Worm (Caenorhabditis elegans): ENCODE data around the gene set-9.

set-9 gene

ce11 chrIV:4291174-4291573, 16.5 kb upstream of the set-9 start, which contains the start of gene F15E6.4:
F15E6.4 (plus strand) TSS chrIV:4291474.
- TF ChIP-seq dmd-6 (GFP tag; IDR thresholded peaks at IDR 0.05) (no peak), F37D6.2 (tag; optimal IDR thresholded peaks at IDR 0.05) (no peak), dmd-9 (GFP tag; IDR thresholded peaks at IDR 0.05) (no peak), php-3 (GFP tag; IDR thresholded peaks at IDR 0.05) (no peak), hmg-1.1 (GFP tag; IDR thresholded peaks at IDR 0.05) (no peak), lir-3 (tag; optimal IDR thresholded peaks at IDR 0.05) (no peak), daf-12 (tag; optimal IDR thresholded peaks at IDR 0.05) (no peak), dmd-8 (GFP tag; IDR thresholded peaks at IDR 0.05) (no peak), ces-1 (GFP tag; optimal IDR thresholded peaks at IDR 0.05) (no peak), zfp-2 (tag; optimal IDR thresholded peaks at IDR 0.05) (no peak), F44E2.7 (GFP tag; IDR thresholded peaks at IDR 0.05) (no peak), nhr-77 (tag; optimal IDR thresholded peaks at IDR 0.05) (no peak), lin-29 (GFP tag; IDR thresholded peaks at IDR 0.05) (no peak), dve-1 (tag; optimal IDR thresholded peaks at IDR 0.05; ENCODE audit: insufficient read depth) (no peak), nhr-28 (tag; optimal IDR thresholded peaks at IDR 0.05) (no peak), unc-130 (GFP tag; optimal IDR thresholded peaks at IDR 0.05) (no peak), dpl-1 (GFP tag; optimal IDR thresholded peaks at IDR 0.05) (no peak), snpc-4 (tag; optimal IDR thresholded peaks at IDR 0.05) (no peak), skn-1 (tag; optimal IDR thresholded peaks at IDR 0.05) (no peak)

ce11 chrIV:4292569-4292968, 15.1 kb upstream of the set-9 start, which contains the start of gene F15E6.10:
F15E6.10 (plus strand) TSS chrIV:4292869.
- TF ChIP-seq ZK546.5 (tag; optimal IDR thresholded peaks at IDR 0.05) (no peak), jun-1 (tag; optimal IDR thresholded peaks at IDR 0.05) (no peak), T20F7.1 (GFP tag; optimal IDR thresholded peaks at IDR 0.05) (no peak), attf-4 (tag; optimal IDR thresholded peaks at IDR 0.05) (no peak), fkh-10 (GFP tag; optimal IDR thresholded peaks at IDR 0.05) (no peak), madf-9 (GFP tag; conservative IDR thresholded peaks at IDR 0.05) (no peak), lin-29 (GFP tag; IDR thresholded peaks at IDR 0.05) (no peak), nhr-237 (tag; optimal IDR thresholded peaks at IDR 0.05) (no peak), D1046.2 (GFP tag; IDR thresholded peaks at IDR 0.05) (no peak), lin-15B (tag; optimal IDR thresholded peaks at IDR 0.05) (no peak), lim-7 (GFP tag; IDR thresholded peaks at IDR 0.05) (no peak), tag-97 (GFP tag; IDR thresholded peaks at IDR 0.05) (no peak), nhr-10 (tag; optimal IDR thresholded peaks at IDR 0.05) (no peak)

- no peak for TF ChIP-seq R02D3.7 (tag; optimal IDR thresholded peaks at IDR 0.05)
- no peak for TF ChIP-seq D1046.2 (GFP tag; IDR thresholded peaks at IDR 0.05)
- peak; percentile 65 for TF ChIP-seq nhr-102 (tag; optimal IDR thresholded peaks at IDR 0.05)
- no peak for TF ChIP-seq nhr-41 (GFP tag; IDR thresholded peaks at IDR 0.05)
- peak; percentile 78 for TF ChIP-seq hlh-30 (tag; optimal IDR thresholded peaks at IDR 0.05; ENCODE audit: insufficient read depth)
- TF ChIP-seq dve-1 (tag; optimal IDR thresholded peaks at IDR 0.05; ENCODE audit: insufficient read depth), result peak; percentile 52
- peak; percentile 74 for TF ChIP-seq dmd-6 (GFP tag; IDR thresholded peaks at IDR 0.05)
- TF ChIP-seq nhr-25 (tag; optimal IDR thresholded peaks at IDR 0.05; ENCODE audit: borderline replicate concordance, insufficient read depth), result no peak
- no peak for TF ChIP-seq spr-1 (tag; optimal IDR thresholded peaks at IDR 0.05)
- TF ChIP-seq lin-13 (GFP tag; optimal IDR thresholded peaks at IDR 0.05), result no peak
- no peak for TF ChIP-seq fos-1 (tag; optimal IDR thresholded peaks at IDR 0.05)
- peak; percentile 76 for TF ChIP-seq hlh-11 (tag; optimal IDR thresholded peaks at IDR 0.05)
- peak; percentile 82 for TF ChIP-seq nhr-28 (tag; optimal IDR thresholded peaks at IDR 0.05)
- TF ChIP-seq nhr-111 (GFP tag; optimal IDR thresholded peaks at IDR 0.05), result no peak
- peak; percentile 29 for TF ChIP-seq mxl-3 (GFP tag; optimal IDR thresholded peaks at IDR 0.05)
- peak in 1 of 2 experiments; percentile 22 for TF ChIP-seq lsy-2 (tag; optimal IDR thresholded peaks at IDR 0.05)
- TF ChIP-seq ztf-7 (tag; optimal IDR thresholded peaks at IDR 0.05), result no peak
- TF ChIP-seq nhr-48 (tag; optimal IDR thresholded peaks at IDR 0.05), result peak; percentile 79
- TF ChIP-seq unc-39 (tag; optimal IDR thresholded peaks at IDR 0.05), result no peak
- TF ChIP-seq daf-12 (tag; optimal IDR thresholded peaks at IDR 0.05), result no peak
- peak; percentile 26 for TF ChIP-seq duxl-1 (tag; optimal IDR thresholded peaks at IDR 0.05; ENCODE audit: poor library complexity)
- TF ChIP-seq saeg-2 (GFP tag; IDR thresholded peaks at IDR 0.05), result no peak
- peak; percentile 24 for TF ChIP-seq aha-1 (tag)
- TF ChIP-seq F26F4.8 (GFP tag; conservative IDR thresholded peaks at IDR 0.05), result no peak
- peak; percentile 34 for TF ChIP-seq nhr-11 (tag; optimal IDR thresholded peaks at IDR 0.05)
Observed at ce11 chrIV:4294552-4294951, 13.1 kb upstream of the set-9 start, which contains the start of gene F15E6.3. F15E6.3 (plus strand) TSS chrIV:4294895.
